Worm (Caenorhabditis elegans) whole organism, late embryonic: ENCODE measurements around the gene T10C6.16.
"Not testable (repeated sequence)": the region's sequence is repeated elsewhere in the genome, so short reads cannot be mapped to it uniquely, and the experiment has no call there.

Experiments used
- C38D4.7 ChIP-seq: fragments of 200-800 bp; sonication (Bioruptor generic); optimal IDR thresholded peaks from 2 replicates; lab custom pipeline; 2018; ENCODE audit warnings: mild to moderate bottlenecking, missing genetic modification characterization, moderate library complexity, missing compliant biosample characterization
- F13H6.1 ChIP-seq: sonication (generic microtip); optimal IDR thresholded peaks from 2 replicates; lab custom pipeline; 2016; ENCODE audit warnings: missing genetic modification characterization, missing compliant biosample characterization
- K02D7.2 ChIP-seq: sonication (generic microtip); optimal IDR thresholded peaks from 2 replicates; lab custom pipeline; 2017; ENCODE audit warnings: mild to moderate bottlenecking, missing genetic modification characterization, missing compliant biosample characterization
- ama-1 ChIP-seq: fragments of 150-350 bp; optimal IDR thresholded peaks from 2 replicates; lab custom pipeline; 2014
- ceh-14 ChIP-seq: sonication (generic microtip); optimal IDR thresholded peaks from 2 replicates; lab custom pipeline; 2016; ENCODE audit warnings: missing genotype, missing genetic modification characterization, missing compliant biosample characterization
- ceh-2 ChIP-seq: sonication (generic microtip); optimal IDR thresholded peaks from 2 replicates; lab custom pipeline; 2016; ENCODE audit warnings: missing genotype, missing genetic modification characterization, missing compliant biosample characterization
- ceh-31 ChIP-seq: sonication (generic microtip); optimal IDR thresholded peaks from 2 replicates; lab custom pipeline; 2016; ENCODE audit warnings: missing genetic modification characterization, missing compliant biosample characterization
- ceh-45 ChIP-seq: fragments of 200-800 bp; sonication (Bioruptor generic); IDR thresholded peaks from 2 replicates; pipeline ENCODE4 v1.3.6; 2022; ENCODE audit warnings: missing genetic modification reagents, missing genetic modification characterization, missing compliant biosample characterization
- che-1 ChIP-seq: sonication (generic microtip); optimal IDR thresholded peaks from 2 replicates; lab custom pipeline; 2016; ENCODE audit warnings: mild to moderate bottlenecking, missing genetic modification characterization, missing compliant biosample characterization
- dmd-4 ChIP-seq: sonication (generic microtip); optimal IDR thresholded peaks from 2 replicates; lab custom pipeline; 2016; ENCODE audit warnings: borderline replicate concordance, missing genetic modification characterization, missing compliant biosample characterization
- fkh-10 ChIP-seq: fragments of 150-350 bp; optimal IDR thresholded peaks from 2 replicates; lab custom pipeline; 2014; ENCODE audit warnings: missing biosample characterization, missing genetic modification reagents, missing genetic modification characterization
- gmeb-2 ChIP-seq: sonication (generic microtip); optimal IDR thresholded peaks from 2 replicates; lab custom pipeline; 2016; ENCODE audit warnings: missing genetic modification characterization, inconsistent platforms, missing compliant biosample characterization
- hlh-13 ChIP-seq: fragments of 200-800 bp; sonication (Bioruptor generic); optimal IDR thresholded peaks from 2 replicates; lab custom pipeline; 2018; ENCODE audit warnings: mild to moderate bottlenecking, missing genetic modification characterization, missing compliant biosample characterization
- hlh-15 ChIP-seq: sonication (generic microtip); optimal IDR thresholded peaks from 2 replicates; lab custom pipeline; 2016; ENCODE audit warnings: missing genetic modification characterization, missing compliant biosample characterization
- hlh-30 ChIP-seq: sonication (generic microtip); optimal IDR thresholded peaks from 2 replicates; lab custom pipeline; 2017; ENCODE audit warnings: antibody characterized with exemption, missing genetic modification characterization, missing compliant biosample characterization; ENCODE audit not compliant: insufficient read depth
- hlh-6 ChIP-seq: sonication (generic microtip); optimal IDR thresholded peaks from 2 replicates; lab custom pipeline; 2016; ENCODE audit warnings: missing genotype, missing genetic modification characterization, missing compliant biosample characterization
- hlh-8 ChIP-seq: sonication (generic microtip); optimal IDR thresholded peaks from 2 replicates; lab custom pipeline; 2016; ENCODE audit warnings: missing genotype, missing genetic modification characterization, missing compliant biosample characterization
- lim-6 ChIP-seq: sonication (generic microtip); optimal IDR thresholded peaks from 2 replicates; lab custom pipeline; 2016; ENCODE audit warnings: missing genetic modification characterization, missing compliant biosample characterization
- mec-3 ChIP-seq: sonication (generic microtip); optimal IDR thresholded peaks from 2 replicates; lab custom pipeline; 2016; ENCODE audit warnings: borderline replicate concordance, missing genetic modification characterization, missing compliant biosample characterization
- nfya-1 ChIP-seq: sonication (generic microtip); optimal IDR thresholded peaks from 2 replicates; lab custom pipeline; 2017; ENCODE audit warnings: missing genetic modification characterization, mild to moderate bottlenecking, missing compliant biosample characterization, antibody characterized with exemption, moderate library complexity
- odd-2 ChIP-seq: sonication (generic microtip); optimal IDR thresholded peaks from 2 replicates; lab custom pipeline; 2017; ENCODE audit warnings: antibody characterized with exemption, mild to moderate bottlenecking, missing genetic modification characterization, missing compliant biosample characterization
- pag-3 ChIP-seq: sonication (generic microtip); optimal IDR thresholded peaks from 2 replicates; lab custom pipeline; 2016; ENCODE audit warnings: missing compliant biosample characterization, missing genetic modification characterization, borderline replicate concordance
- pha-2 ChIP-seq: sonication (generic microtip); optimal IDR thresholded peaks from 2 replicates; lab custom pipeline; 2017; ENCODE audit warnings: mild to moderate bottlenecking, missing genetic modification characterization, missing compliant biosample characterization
- sox-4 ChIP-seq: sonication (generic microtip); optimal IDR thresholded peaks from 2 replicates; lab custom pipeline; 2017; ENCODE audit warnings: mild to moderate bottlenecking, missing genetic modification characterization, inconsistent platforms, missing compliant biosample characterization
- tbx-2 ChIP-seq: sonication (generic microtip); optimal IDR thresholded peaks from 2 replicates; lab custom pipeline; 2016; ENCODE audit warnings: missing genetic modification characterization, missing compliant biosample characterization
- tbx-7 ChIP-seq: sonication (generic microtip); optimal IDR thresholded peaks from 2 replicates; lab custom pipeline; 2016; ENCODE audit warnings: missing genotype, missing genetic modification characterization, missing compliant biosample characterization
- ttx-3 ChIP-seq: sonication (generic microtip); optimal IDR thresholded peaks from 2 replicates; lab custom pipeline; 2016; ENCODE audit warnings: missing genetic modification reagents, missing genetic modification characterization, missing compliant biosample characterization
- unc-3 ChIP-seq, 2 experiments: fragments of 200-800 bp in 1 of 2; sonication (Bioruptor generic) in 1 of 2; sonication (generic microtip) in 1 of 2; conservative IDR thresholded peaks in 1 of 2; optimal IDR thresholded peaks in 1 of 2; 2 replicates each; pipeline versions ENCODE4 v1.3.6 to Lab custom; 2016 to 2022; ENCODE audit warnings: missing compliant biosample characterization in 2 of 2, missing genetic modification characterization in 2 of 2, missing genetic modification reagents in 1 of 2
- zip-5 ChIP-seq: sonication (generic microtip); optimal IDR thresholded peaks from 2 replicates; lab custom pipeline; 2016; ENCODE audit warnings: missing genetic modification characterization, missing compliant biosample characterization
- ztf-16 ChIP-seq: sonication (generic microtip); optimal IDR thresholded peaks from 2 replicates; lab custom pipeline; 2017; ENCODE audit warnings: missing genetic modification characterization, missing compliant biosample characterization

Gene T10C6.16

ce11 chrV:15996655-15997186 lies 36.1 kb downstream of the T10C6.16 start, which contains the start of the genes C06C6.9 and C06C6.8:
C06C6.9 (minus strand) TSS chrV:15996755.
C06C6.8 (plus strand) TSS chrV:15997136.
- TF ChIP-seq hlh-8 (no peak), sox-4 (no peak)
- TF ChIP-seq, all 69 proteins: peak for 0

ce11 chrV:15991850-15992249 lies 41.0 kb downstream of the T10C6.16 start, which contains the start of gene C06C6.7:
C06C6.7 (plus strand) TSS chrV:15992150.
- not testable (repeated sequence) for TF ChIP-seq tbx-2; nfya-1 (tag; lab: Kevin White, UChicago); zip-5
- TF ChIP-seq, all 69 proteins: peak for 0; not testable (repeated sequence) for 69

ce11 chrV:15988074-15988473 lies 44.7 kb downstream of the T10C6.16 start, which contains the start of gene F36G9.15:
F36G9.15 (minus strand) TSS chrV:15988174.
- TF ChIP-seq K02D7.2 (no peak), ceh-14 (tag; lab: Kevin White, UChicago) (no peak), ztf-16 (no peak), ama-1 (no peak), gmeb-2 (tag; lab: Kevin White, UChicago) (no peak), odd-2 (tag; lab: Kevin White, UChicago) (no peak), hlh-30 (no peak), pha-2 (tag; lab: Kevin White, UChicago) (no peak), ceh-2 (tag; lab: Kevin White, UChicago) (no peak), hlh-13 (no peak), lim-6 (tag; lab: Kevin White, UChicago) (no peak), tbx-2 (no peak), mec-3 (tag; lab: Kevin White, UChicago) (no peak), C38D4.7 (GFP tag; lab: Kevin White, UChicago) (no peak), pag-3 (tag; lab: Kevin White, UChicago) (no peak), unc-3 (GFP tag; conservative IDR thresholded peaks at IDR 0.05; lab: Robert Waterston, UW) (no peak), unc-3 (tag; optimal IDR thresholded peaks at IDR 0.05; lab: Kevin White, UChicago) (no peak)

ce11 chrV:15982733-15983344 lies 50.0 kb downstream of the T10C6.16 start, which contains the start of the genes fbxa-99 and F36G9.13:
fbxa-99 (minus strand) TSS chrV:15982854.
F36G9.13 (plus strand) TSS chrV:15983294.
- no peak for TF ChIP-seq che-1 (tag; lab: Kevin White, UChicago)
- TF ChIP-seq ceh-31 (tag; lab: Kevin White, UChicago), result no peak
- no peak for TF ChIP-seq tbx-7 (tag; lab: Kevin White, UChicago)
- no peak for TF ChIP-seq ceh-2 (tag; lab: Kevin White, UChicago)
- TF ChIP-seq lim-6 (tag; lab: Kevin White, UChicago), result no peak
- no peak for TF ChIP-seq F13H6.1 (tag; lab: Kevin White, UChicago)
- no peak for TF ChIP-seq sox-4
- TF ChIP-seq fkh-10 (GFP tag; lab: Kevin White, UChicago), result no peak
- TF ChIP-seq hlh-6 (tag; lab: Kevin White, UChicago), result no peak
- no peak for TF ChIP-seq tbx-2
- TF ChIP-seq ceh-45 (GFP tag; lab: Robert Waterston, UW), result no peak
- TF ChIP-seq dmd-4 (tag; lab: Kevin White, UChicago), result no peak
- no peak for TF ChIP-seq hlh-15 (tag; lab: Kevin White, UChicago)
- TF ChIP-seq ttx-3 (tag; lab: Kevin White, UChicago), result no peak
